Worm (Caenorhabditis elegans) whole organism, midembryonic: ENCODE results near the gene F19B10.13.

ENCODE experiments used
- T22C8.4 ChIP-seq: fragments of 200-800 bp; sonication (Bioruptor generic); IDR thresholded peaks from 2 replicates; pipeline ENCODE4 v1.3.6; 2022; ENCODE audit warnings: missing genetic modification characterization, missing compliant biosample characterization
- cog-1 ChIP-seq: sonication (generic microtip); optimal IDR thresholded peaks from 2 replicates; lab custom pipeline; 2016; ENCODE audit warnings: missing genetic modification characterization, missing compliant biosample characterization
- flt-1 ChIP-seq: fragments of 200-800 bp; sonication (Bioruptor generic); IDR thresholded peaks from 2 replicates; pipeline ENCODE4 v1.3.6; 2022; ENCODE audit warnings: missing genetic modification characterization, missing compliant biosample characterization
- klf-2 ChIP-seq: fragments of 200-800 bp; sonication (Bioruptor generic); conservative IDR thresholded peaks from 2 replicates; pipeline ENCODE4 v1.3.6; 2022; ENCODE audit warnings: missing genetic modification reagents, missing genetic modification characterization, missing compliant biosample characterization
- med-1 ChIP-seq: sonication (generic microtip); optimal IDR thresholded peaks from 2 replicates; lab custom pipeline; 2017; ENCODE audit warnings: missing genetic modification characterization, mild to moderate bottlenecking, missing compliant biosample characterization, antibody characterized with exemption, missing genetic modification reagents; ENCODE audit not compliant: insufficient read depth
- tab-1 ChIP-seq: fragments of 200-800 bp; sonication (Bioruptor generic); IDR thresholded peaks from 2 replicates; pipeline ENCODE4 v1.3.6; 2022; ENCODE audit warnings: missing genetic modification characterization, missing compliant biosample characterization
- ztf-29 ChIP-seq: fragments of 200-800 bp; sonication (Bioruptor generic); IDR thresholded peaks from 2 replicates; pipeline ENCODE4 v1.3.6; 2022; ENCODE audit warnings: missing genetic modification reagents, missing genetic modification characterization, missing compliant biosample characterization

DNA sequence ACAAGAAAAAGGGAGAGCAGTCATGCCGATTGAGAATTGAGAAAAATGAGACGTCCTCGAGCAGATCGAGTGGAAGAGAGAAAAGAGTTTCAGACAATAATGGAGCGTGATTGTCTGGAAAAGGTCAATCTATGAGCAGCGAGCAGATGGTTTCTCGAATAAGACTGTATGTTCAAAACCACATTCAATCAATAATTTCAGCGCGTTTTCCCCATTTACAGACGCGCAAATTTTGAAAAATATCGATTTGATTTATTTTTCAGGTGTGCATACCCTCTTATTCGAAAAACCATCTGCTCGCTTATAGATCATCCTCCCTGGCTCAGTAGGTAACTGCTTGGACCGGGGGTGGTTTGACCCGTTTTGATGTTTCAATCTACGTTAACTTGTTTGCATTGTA is 22.8 kb upstream of the F19B10.13 start, which contains the start of gene fbxb-31:
- TF ChIP-seq klf-2 (GFP tag; lab: Robert Waterston, UW) (no peak), med-1 (GFP tag; lab: Kevin White, UChicago) (no peak), cog-1 (no peak), flt-1 (no peak), T22C8.4 (GFP tag; lab: Robert Waterston, UW) (no peak), tab-1 (no peak), ztf-29 (no peak)
